Fruit fly (Drosophila melanogaster) whole organism, wandering third instar larva: ENCODE measurements around the gene Or98b.
A peak's percentile ranks its signal among the peaks of the same experiment; 100 is the strongest.

Source experiments
- Abd-B ChIP-seq: fragments of >200 bp; optimal IDR thresholded peaks from 2 replicates; lab custom pipeline; 2017; ENCODE audit warnings: missing biosample characterization, missing genetic modification characterization
- CG32264 ChIP-seq: fragments of 200-800 bp; sonication (Bioruptor generic); optimal IDR thresholded peaks from 2 replicates; lab custom pipeline; 2016; ENCODE audit warnings: missing biosample characterization, missing genetic modification characterization
- CG9705 ChIP-seq: fragments of 200-800 bp; sonication (Bioruptor generic); optimal IDR thresholded peaks from 2 replicates; lab custom pipeline; 2018; ENCODE audit warnings: missing biosample characterization, mild to moderate bottlenecking, missing genetic modification characterization
- CrebA ChIP-seq: fragments of 200-800 bp; sonication (Bioruptor generic); optimal IDR thresholded peaks from 2 replicates; lab custom pipeline; 2016; ENCODE audit warnings: missing biosample characterization, mild to moderate bottlenecking, missing genetic modification characterization, borderline replicate concordance
- Dfd ChIP-seq: fragments of >200 bp; optimal IDR thresholded peaks from 2 replicates; lab custom pipeline; 2017; ENCODE audit warnings: missing biosample characterization, missing genetic modification characterization
- Dif ChIP-seq: fragments of 200-275, 200-300 bp; sonication (Bioruptor generic); optimal IDR thresholded peaks from 2 replicates; lab custom pipeline; 2018; ENCODE audit warnings: missing biosample characterization, missing genetic modification characterization; ENCODE audit not compliant: partially characterized antibody
- GATAd ChIP-seq: sonication (Bioruptor generic); optimal IDR thresholded peaks from 2 replicates; lab custom pipeline; 2016; ENCODE audit warnings: missing biosample characterization, missing genetic modification characterization
- HLH106 ChIP-seq: fragments of 200-800 bp; optimal IDR thresholded peaks from 3 replicates; lab custom pipeline; 2019; ENCODE audit warnings: missing biosample characterization, mild to moderate bottlenecking, missing genetic modification characterization, moderate library complexity
- Hnf4 ChIP-seq: fragments of 200-800 bp; sonication (Bioruptor generic); optimal IDR thresholded peaks from 2 replicates; lab custom pipeline; 2016; ENCODE audit warnings: missing biosample characterization, mild to moderate bottlenecking, missing genetic modification characterization
- Hr78 ChIP-seq: fragments of >200 bp; optimal IDR thresholded peaks from 2 replicates; lab custom pipeline; 2017; ENCODE audit warnings: missing biosample characterization, missing genetic modification characterization
- Hr83 ChIP-seq: fragments of 200-300 bp; sonication (Bioruptor generic); optimal IDR thresholded peaks from 2 replicates; lab custom pipeline; 2016; ENCODE audit warnings: missing biosample characterization, mild to moderate bottlenecking, missing genetic modification characterization, moderate library complexity; ENCODE audit not compliant: poor library complexity, severe bottlenecking
- Jra ChIP-seq: sonication (Bioruptor generic); optimal IDR thresholded peaks from 2 replicates; lab custom pipeline; 2016; ENCODE audit warnings: missing biosample characterization, missing genetic modification characterization
- Myc ChIP-seq: fragments of >200 bp; optimal IDR thresholded peaks from 2 replicates; lab custom pipeline; 2017
- N ChIP-seq: fragments of >200 bp; optimal IDR thresholded peaks from 2 replicates; lab custom pipeline; 2018; ENCODE audit warnings: missing biosample characterization, missing external identifiers, missing genetic modification characterization
- OdsH ChIP-seq: fragments of 200-800 bp; sonication (Bioruptor generic); optimal IDR thresholded peaks from 2 replicates; lab custom pipeline; 2016; ENCODE audit warnings: missing biosample characterization, mild to moderate bottlenecking, missing genetic modification characterization
- Rel ChIP-seq, 2 experiments: fragments of 200-800 bp; sonication (Bioruptor generic) in 1 of 2; optimal IDR thresholded peaks; 2 replicates in 1 of 2; 3 replicates in 1 of 2; lab custom pipeline; 2016 to 2019; ENCODE audit warnings: mild to moderate bottlenecking in 2 of 2, missing biosample characterization in 2 of 2, missing genetic modification characterization in 2 of 2, moderate library complexity in 1 of 2
- Sp1 ChIP-seq: fragments of 200-800 bp; sonication (Bioruptor generic); optimal IDR thresholded peaks from 3 replicates; lab custom pipeline; 2019; ENCODE audit warnings: missing biosample characterization, mild to moderate bottlenecking, missing genetic modification characterization, moderate library complexity
- br ChIP-seq: fragments of 200-800 bp; sonication (Bioruptor generic); optimal IDR thresholded peaks from 2 replicates; lab custom pipeline; 2016; ENCODE audit warnings: missing biosample characterization, missing genetic modification characterization
- brk ChIP-seq: fragments of 200-800 bp; sonication (Bioruptor generic); optimal IDR thresholded peaks from 2 replicates; lab custom pipeline; 2016; ENCODE audit warnings: missing biosample characterization, mild to moderate bottlenecking, missing genetic modification characterization
- dl ChIP-seq, 2 experiments: fragments of 175-275, 200-275 bp in 1 of 2; fragments of 200-275 bp in 1 of 2; sonication (Bioruptor generic); optimal IDR thresholded peaks; lab custom pipeline; 2018; ENCODE audit warnings: mild to moderate bottlenecking in 2 of 2, missing biosample characterization in 2 of 2, missing genetic modification characterization in 2 of 2, moderate library complexity in 2 of 2; ENCODE audit not compliant: partially characterized antibody in 2 of 2, insufficient read depth in 1 of 2
- dmrt93B ChIP-seq: fragments of 200-800 bp; sonication (Bioruptor generic); optimal IDR thresholded peaks from 2 replicates; lab custom pipeline; 2018; ENCODE audit warnings: missing biosample characterization, mild to moderate bottlenecking, missing genetic modification characterization
- dsf ChIP-seq: sonication (Bioruptor generic); optimal IDR thresholded peaks from 2 replicates; lab custom pipeline; 2016; ENCODE audit warnings: missing biosample characterization, missing genetic modification characterization, borderline replicate concordance
- ey ChIP-seq: fragments of 200-800 bp; sonication (Bioruptor generic); optimal IDR thresholded peaks from 2 replicates; lab custom pipeline; 2016; ENCODE audit warnings: missing biosample characterization, missing genetic modification characterization
- foxo ChIP-seq, 2 experiments: fragments of 200-800 bp; sonication (Bioruptor generic); optimal IDR thresholded peaks; 2 replicates in 1 of 2; 3 replicates in 1 of 2; lab custom pipeline; 2016 to 2017; ENCODE audit warnings: missing biosample characterization in 2 of 2, missing genetic modification characterization in 2 of 2
- fru ChIP-seq: fragments of 200-800 bp; sonication (Bioruptor generic); optimal IDR thresholded peaks from 3 replicates; lab custom pipeline; 2016; ENCODE audit warnings: missing biosample characterization, mild to moderate bottlenecking, missing genetic modification characterization
- h ChIP-seq: fragments of 200-800 bp; sonication (Bioruptor generic); optimal IDR thresholded peaks from 3 replicates; lab custom pipeline; 2016; ENCODE audit warnings: missing biosample characterization, mild to moderate bottlenecking, missing genetic modification characterization
- lola ChIP-seq: fragments of >200 bp; optimal IDR thresholded peaks from 2 replicates; lab custom pipeline; 2017; ENCODE audit warnings: missing biosample characterization, missing genetic modification characterization
- pan ChIP-seq: fragments of >200 bp; optimal IDR thresholded peaks from 2 replicates; lab custom pipeline; 2017
- psq ChIP-seq: fragments of 200-800 bp; sonication (Bioruptor generic); optimal IDR thresholded peaks from 3 replicates; lab custom pipeline; 2017; ENCODE audit warnings: missing biosample characterization, mild to moderate bottlenecking, missing genetic modification characterization, moderate library complexity
- rgr ChIP-seq: fragments of 200-800 bp; sonication (Bioruptor generic); optimal IDR thresholded peaks from 3 replicates; lab custom pipeline; 2016; ENCODE audit warnings: missing biosample characterization, mild to moderate bottlenecking, missing genetic modification characterization
- sage ChIP-seq: fragments of 200-800 bp; sonication (Bioruptor generic); optimal IDR thresholded peaks from 2 replicates; lab custom pipeline; 2016; ENCODE audit warnings: missing biosample characterization, mild to moderate bottlenecking, missing genetic modification characterization
- sv ChIP-seq: fragments of 200-800 bp; sonication (Bioruptor generic); optimal IDR thresholded peaks from 3 replicates; lab custom pipeline; 2016; ENCODE audit warnings: missing biosample characterization, missing genetic modification characterization
- tai ChIP-seq: sonication (Bioruptor generic); optimal IDR thresholded peaks from 2 replicates; lab custom pipeline; 2016; ENCODE audit warnings: missing biosample characterization, missing genetic modification characterization
- usp ChIP-seq: fragments of >200 bp; optimal IDR thresholded peaks from 2 replicates; lab custom pipeline; 2017; ENCODE audit warnings: missing biosample characterization, missing genetic modification characterization
- woc ChIP-seq: sonication (Bioruptor generic); optimal IDR thresholded peaks from 2 replicates; lab custom pipeline; 2016; ENCODE audit warnings: missing biosample characterization, mild to moderate bottlenecking, missing genetic modification characterization

Or98b gene

DNA sequence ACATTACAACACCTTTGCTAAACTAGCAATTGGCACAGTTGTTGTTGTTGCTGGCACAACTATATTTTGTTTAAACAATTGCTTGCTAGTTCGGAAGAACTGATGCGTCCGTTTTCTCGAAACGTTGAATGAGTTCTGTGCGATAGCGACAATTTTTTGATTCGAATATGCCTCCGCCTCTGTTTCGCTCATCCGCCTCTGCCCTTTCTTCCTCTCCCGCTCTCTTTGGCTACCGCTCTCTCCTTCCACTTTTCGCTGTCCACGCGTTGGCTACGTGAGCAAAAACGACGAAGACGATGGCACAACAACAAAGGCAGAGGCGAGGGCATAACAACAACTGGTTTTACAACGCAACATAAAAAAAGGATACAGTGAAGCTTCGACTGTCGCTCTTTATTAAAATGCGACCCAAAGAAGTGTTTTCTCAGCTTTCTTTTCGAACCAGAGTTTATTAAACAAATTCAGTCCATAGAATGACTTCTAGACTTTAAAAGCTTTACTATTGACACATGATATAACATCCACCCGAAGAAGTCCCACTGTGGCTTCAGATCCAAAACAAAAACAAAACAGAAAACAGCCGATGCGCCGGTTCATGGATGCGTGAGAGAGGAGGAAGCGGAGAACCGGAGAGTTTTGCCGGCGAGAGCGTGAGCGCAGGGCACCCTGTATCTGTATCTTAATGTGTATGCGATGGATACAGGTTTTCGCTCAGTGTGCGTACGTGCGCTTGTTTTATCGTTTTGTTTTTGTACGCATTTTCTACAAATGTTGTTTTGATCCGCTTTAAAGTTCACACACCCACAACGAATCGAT lies 25.7 kb upstream of the Or98b start (continued):
- no peak for TF ChIP-seq usp (GFP tag; lab: Kevin White, UChicago)
- TF ChIP-seq h (GFP tag; lab: Kevin White, UChicago): peak; percentile 100
- peak; percentile 100 for TF ChIP-seq br (GFP tag; lab: Kevin White, UChicago)
- TF ChIP-seq CG9705 (GFP tag; lab: Kevin White, UChicago): peak; percentile 99
- TF ChIP-seq OdsH: peak; percentile 100
- peak; percentile 100 for TF ChIP-seq ey
- TF ChIP-seq dmrt93B (GFP tag; lab: Kevin White, UChicago): peak; percentile 99
- peak; percentile 100 for TF ChIP-seq Rel (GFP tag; optimal IDR thresholded peaks at IDR 0.05; lab: Kevin White, UChicago)
- peak; percentile 94 for TF ChIP-seq Rel (tag; optimal IDR thresholded peaks at IDR 0.05; lab: Kevin White, UChicago)
- peak; percentile 99 for TF ChIP-seq CG32264 (GFP tag; lab: Kevin White, UChicago)
- peak; percentile 100 for TF ChIP-seq Sp1 (GFP tag; lab: Kevin White, UChicago)

dm6 chr3R:28327132-28327531 lies 24.9 kb upstream of the Or98b start:
- TF ChIP-seq OdsH (peak; percentile 16), lola (GFP tag; lab: Kevin White, UChicago) (no peak), Jra (GFP tag; lab: Kevin White, UChicago) (peak; percentile 14), woc (GFP tag; lab: Kevin White, UChicago) (no peak), sv (GFP tag; lab: Kevin White, UChicago) (peak; percentile 18), foxo (GFP tag; optimal IDR thresholded peaks at IDR 0.05; lab: Kevin White, UChicago) (peak in 1 of 2 experiments; percentile 12), rgr (GFP tag; lab: Kevin White, UChicago) (peak; percentile 23)

- TF ChIP-seq h (GFP tag; lab: Kevin White, UChicago) (no peak), lola (GFP tag; lab: Kevin White, UChicago) (no peak), Hnf4 (GFP tag; lab: Kevin White, UChicago) (no peak), psq (no peak), sv (GFP tag; lab: Kevin White, UChicago) (no peak), dsf (GFP tag; lab: Kevin White, UChicago) (no peak), Dif (no peak), GATAd (no peak), Hr78 (GFP tag; lab: Kevin White, UChicago) (no peak), N (no peak), CrebA (GFP tag; lab: Kevin White, UChicago) (no peak), OdsH (no peak), Rel (GFP tag; optimal IDR thresholded peaks at IDR 0.05; lab: Kevin White, UChicago) (no peak), Rel (tag; optimal IDR thresholded peaks at IDR 0.05; lab: Kevin White, UChicago) (no peak), Hr83 (GFP tag; lab: Kevin White, UChicago) (no peak), CG9705 (GFP tag; lab: Kevin White, UChicago) (no peak), woc (GFP tag; lab: Kevin White, UChicago) (no peak), Abd-B (no peak), ey (no peak)
Measured at dm6 chr3R:28327709-28328467, 24.2 kb upstream of the Or98b start.

dm6 chr3R:28328780-28329546 lies 23.1 kb upstream of the Or98b start:
- TF ChIP-seq Hnf4 (GFP tag; lab: Kevin White, UChicago): no peak
- no peak for TF ChIP-seq CG9705 (GFP tag; lab: Kevin White, UChicago)
- peak; percentile 8 for TF ChIP-seq ey
- peak; percentile 54 for TF ChIP-seq sv (GFP tag; lab: Kevin White, UChicago)
- TF ChIP-seq tai (GFP tag; lab: Kevin White, UChicago): peak; percentile 12
- TF ChIP-seq Dfd (GFP tag; lab: Kevin White, UChicago): no peak
- peak; percentile 32 for TF ChIP-seq Hr83 (GFP tag; lab: Kevin White, UChicago)
- TF ChIP-seq sage (GFP tag; lab: Kevin White, UChicago): no peak
- no peak for TF ChIP-seq brk
- no peak for TF ChIP-seq Jra (GFP tag; lab: Kevin White, UChicago)
- TF ChIP-seq Abd-B: no peak
- TF ChIP-seq rgr (GFP tag; lab: Kevin White, UChicago): peak; percentile 4
- peak; percentile 7 for TF ChIP-seq fru
- TF ChIP-seq GATAd: no peak
- TF ChIP-seq N: no peak
- TF ChIP-seq usp (GFP tag; lab: Kevin White, UChicago): no peak
- TF ChIP-seq pan (lab: Kevin White, UChicago): no peak
- no peak for TF ChIP-seq woc (GFP tag; lab: Kevin White, UChicago)
- TF ChIP-seq HLH106 (tag; lab: Kevin White, UChicago): no peak
- no peak for TF ChIP-seq h (GFP tag; lab: Kevin White, UChicago)
- no peak for TF ChIP-seq Myc (lab: Kevin White, UChicago)
- peak in 1 of 2 experiments; percentile 26 for TF ChIP-seq foxo (GFP tag; optimal IDR thresholded peaks at IDR 0.05; lab: Kevin White, UChicago)
- no peak for TF ChIP-seq dl (GFP tag; optimal IDR thresholded peaks at IDR 0.05; lab: Kevin White, UChicago; ENCODE audit: insufficient read depth in 1 of 2, partially characterized antibody in 2 of 2)
- TF ChIP-seq Sp1 (GFP tag; lab: Kevin White, UChicago): no peak
- no peak for TF ChIP-seq OdsH
